Worm (Caenorhabditis elegans) whole organism, young adult: Measurements from ENCODE around the gene myrf-1.

ENCODE experiments used
- B0261.1 ChIP-seq: sonication (generic microtip); optimal IDR thresholded peaks from 2 replicates; lab custom pipeline; 2016; ENCODE audit warnings: mild to moderate bottlenecking, missing genetic modification characterization, moderate library complexity, missing compliant biosample characterization
- B0336.3 ChIP-seq: fragments of 200-800 bp; sonication (Bioruptor generic); IDR thresholded peaks from 2 replicates; pipeline ENCODE4 v1.3.6; 2022; ENCODE audit warnings: missing genetic modification characterization, missing compliant biosample characterization
- C06A6.2 ChIP-seq: fragments of 200-800 bp; sonication (Bioruptor generic); conservative IDR thresholded peaks from 2 replicates; pipeline ENCODE4 v1.3.6; 2022; ENCODE audit warnings: missing genetic modification characterization, missing compliant biosample characterization
- F10E7.11 ChIP-seq: sonication (generic microtip); optimal IDR thresholded peaks from 2 replicates; lab custom pipeline; 2017; ENCODE audit warnings: mild to moderate bottlenecking, missing genetic modification characterization, moderate library complexity, missing compliant biosample characterization
- F55B11.4 ChIP-seq: sonication (generic microtip); optimal IDR thresholded peaks from 2 replicates; lab custom pipeline; 2016; ENCODE audit warnings: missing compliant biosample characterization, missing genetic modification characterization, borderline replicate concordance; ENCODE audit not compliant: insufficient read depth
- F57A8.1 ChIP-seq: fragments of 200-800 bp; sonication (Bioruptor generic); optimal IDR thresholded peaks from 2 replicates; lab custom pipeline; 2018; ENCODE audit warnings: mild to moderate bottlenecking, missing genetic modification characterization, moderate library complexity, missing compliant biosample characterization
- F57C9.4 ChIP-seq: sonication (generic microtip); optimal IDR thresholded peaks from 2 replicates; lab custom pipeline; 2017; ENCODE audit warnings: mild to moderate bottlenecking, missing genetic modification characterization, missing compliant biosample characterization
- Y53G8AR.9 ChIP-seq: fragments of 200-800 bp; sonication (Bioruptor generic); conservative IDR thresholded peaks from 2 replicates; pipeline ENCODE4 v1.3.6; 2022; ENCODE audit warnings: missing genetic modification reagents, missing genetic modification characterization, missing compliant biosample characterization
- Y67H2A.10 ChIP-seq: fragments of 200-800 bp; sonication (Bioruptor generic); conservative IDR thresholded peaks from 2 replicates; pipeline ENCODE4 v1.3.6; 2022; ENCODE audit warnings: missing genetic modification reagents, missing genetic modification characterization, missing compliant biosample characterization
- ZK185.1 ChIP-seq: sonication (generic microtip); optimal IDR thresholded peaks from 2 replicates; lab custom pipeline; 2016; ENCODE audit warnings: mild to moderate bottlenecking, missing genetic modification characterization, missing compliant biosample characterization; ENCODE audit not compliant: poor library complexity, severe bottlenecking
- atf-7 ChIP-seq: sonication (generic microtip); optimal IDR thresholded peaks from 2 replicates; lab custom pipeline; 2017; ENCODE audit warnings: mild to moderate bottlenecking, missing genetic modification characterization, missing compliant biosample characterization
- attf-5 ChIP-seq: fragments of 200-800 bp; sonication (Bioruptor generic); optimal IDR thresholded peaks from 2 replicates; lab custom pipeline; 2018; ENCODE audit warnings: mild to moderate bottlenecking, missing genetic modification characterization, missing compliant biosample characterization
- cebp-1 ChIP-seq, 2 experiments: fragments of 200-800 bp in 1 of 2; sonication (Bioruptor generic) in 1 of 2; sonication (generic microtip) in 1 of 2; IDR thresholded peaks in 1 of 2; optimal IDR thresholded peaks in 1 of 2; 2 replicates each; pipeline versions ENCODE4 v1.3.6 to Lab custom; 2017 to 2022; ENCODE audit warnings: missing compliant biosample characterization in 2 of 2, missing genetic modification characterization in 2 of 2, mild to moderate bottlenecking in 1 of 2, missing genetic modification reagents in 1 of 2, moderate library complexity in 1 of 2
- cebp-2 ChIP-seq: fragments of 200-800 bp; sonication (Bioruptor generic); IDR thresholded peaks from 2 replicates; pipeline ENCODE4 v1.3.6; 2022; ENCODE audit warnings: missing genetic modification characterization, missing compliant biosample characterization
- ceh-100 ChIP-seq: fragments of 200-800 bp; sonication (Bioruptor generic); IDR thresholded peaks from 2 replicates; pipeline ENCODE4 v1.3.6; 2022; ENCODE audit warnings: missing genetic modification reagents, missing genetic modification characterization, missing compliant biosample characterization
- ceh-27 ChIP-seq: fragments of 200-800 bp; sonication (Bioruptor generic); optimal IDR thresholded peaks from 2 replicates; lab custom pipeline; 2018; ENCODE audit warnings: mild to moderate bottlenecking, missing genetic modification characterization, moderate library complexity, missing compliant biosample characterization
- chd-7 ChIP-seq: sonication (generic microtip); optimal IDR thresholded peaks from 2 replicates; lab custom pipeline; 2016; ENCODE audit warnings: mild to moderate bottlenecking, missing genetic modification characterization, moderate library complexity, missing compliant biosample characterization
- die-1 ChIP-seq: sonication (generic microtip); optimal IDR thresholded peaks from 2 replicates; lab custom pipeline; 2016; ENCODE audit warnings: missing genotype, mild to moderate bottlenecking, missing genetic modification characterization, missing compliant biosample characterization
- dox-1 ChIP-seq: fragments of 200-800 bp; sonication (Bioruptor generic); IDR thresholded peaks from 2 replicates; pipeline ENCODE4 v1.3.6; 2022; ENCODE audit warnings: missing genetic modification reagents, missing genetic modification characterization, missing compliant biosample characterization
- efl-1 ChIP-seq: fragments of 150-350 bp; optimal IDR thresholded peaks from 2 replicates; lab custom pipeline; 2014; ENCODE audit warnings: missing biosample characterization, missing genetic modification reagents, missing genetic modification characterization
- egrh-3 ChIP-seq: fragments of 200-800 bp; sonication (Bioruptor generic); IDR thresholded peaks from 2 replicates; pipeline ENCODE4 v1.3.6; 2022; ENCODE audit warnings: missing genetic modification reagents, missing genetic modification characterization, missing compliant biosample characterization
- ekl-4 ChIP-seq: fragments of 200-800 bp; sonication (Bioruptor generic); IDR thresholded peaks from 2 replicates; pipeline ENCODE4 v1.3.6; 2022; ENCODE audit warnings: missing genetic modification reagents, missing genetic modification characterization, missing compliant biosample characterization
- hmg-1.2 ChIP-seq: fragments of 200-800 bp; sonication (Bioruptor generic); IDR thresholded peaks from 2 replicates; pipeline ENCODE4 v1.3.6; 2022; ENCODE audit warnings: missing genetic modification reagents, missing genetic modification characterization, missing compliant biosample characterization
- hmg-20 ChIP-seq: fragments of 200-800 bp; sonication (Bioruptor generic); IDR thresholded peaks from 2 replicates; pipeline ENCODE4 v1.3.6; 2022; ENCODE audit warnings: missing genetic modification reagents, missing genetic modification characterization, missing compliant biosample characterization
- let-526 ChIP-seq: fragments of 200-800 bp; sonication (Bioruptor generic); IDR thresholded peaks from 2 replicates; pipeline ENCODE4 v1.3.6; 2022; ENCODE audit warnings: missing genetic modification reagents, missing genetic modification characterization, missing compliant biosample characterization
- let-607 ChIP-seq, 2 experiments: fragments of 200-800 bp in 1 of 2; sonication (Bioruptor generic) in 1 of 2; sonication (generic microtip) in 1 of 2; optimal IDR thresholded peaks; 2 replicates each; lab custom pipeline; 2016 to 2018; ENCODE audit warnings: mild to moderate bottlenecking in 2 of 2, missing compliant biosample characterization in 2 of 2, missing genetic modification characterization in 2 of 2, moderate library complexity in 2 of 2, missing genotype in 1 of 2
- lin-26 ChIP-seq: fragments of 200-800 bp; sonication (Bioruptor generic); IDR thresholded peaks from 2 replicates; pipeline ENCODE4 v1.3.6; 2022; ENCODE audit warnings: missing genetic modification reagents, missing genetic modification characterization, missing compliant biosample characterization
- lin-40 ChIP-seq: sonication (generic microtip); optimal IDR thresholded peaks from 2 replicates; lab custom pipeline; 2016; ENCODE audit warnings: missing genetic modification characterization, mild to moderate bottlenecking, missing compliant biosample characterization, missing genotype, missing genetic modification reagents
- mcd-1 ChIP-seq: fragments of 200-800 bp; sonication (Bioruptor generic); IDR thresholded peaks from 2 replicates; pipeline ENCODE4 v1.3.6; 2022; ENCODE audit warnings: missing genetic modification reagents, missing genetic modification characterization, missing compliant biosample characterization
- mes-4 ChIP-seq: sonication (generic microtip); optimal IDR thresholded peaks from 2 replicates; lab custom pipeline; 2016; ENCODE audit warnings: missing genotype, missing genetic modification characterization, missing compliant biosample characterization
- nfya-2 ChIP-seq: fragments of 200-800 bp; sonication (Bioruptor generic); IDR thresholded peaks from 2 replicates; pipeline ENCODE4 v1.3.6; 2022; ENCODE audit warnings: missing genetic modification reagents, missing genetic modification characterization, missing compliant biosample characterization
- nfyb-1 ChIP-seq: fragments of 200-800 bp; sonication (Bioruptor generic); IDR thresholded peaks from 2 replicates; pipeline ENCODE4 v1.3.6; 2022; ENCODE audit warnings: missing genetic modification reagents, missing genetic modification characterization, missing compliant biosample characterization
- nhr-179 ChIP-seq: sonication (generic microtip); optimal IDR thresholded peaks from 2 replicates; lab custom pipeline; 2016; ENCODE audit warnings: mild to moderate bottlenecking, missing genetic modification characterization, missing compliant biosample characterization
- nhr-80 ChIP-seq: sonication (generic microtip); optimal IDR thresholded peaks from 2 replicates; lab custom pipeline; 2016; ENCODE audit warnings: missing genetic modification characterization, missing compliant biosample characterization
- rec-8 ChIP-seq, 2 experiments: sonication (generic microtip); optimal IDR thresholded peaks; 2 replicates each; lab custom pipeline; 2016; ENCODE audit warnings: mild to moderate bottlenecking in 2 of 2, missing genetic modification characterization in 2 of 2, missing genetic modification reagents in 2 of 2, missing genotype in 2 of 2, missing biosample characterization in 1 of 2, missing compliant biosample characterization in 1 of 2, moderate library complexity in 1 of 2
- rpc-1 ChIP-seq, 2 experiments: fragments of 150-350 bp in 1 of 2; sonication (generic microtip) in 1 of 2; optimal IDR thresholded peaks; 2 replicates each; lab custom pipeline; 2014 to 2018; ENCODE audit warnings: missing biosample characterization in 1 of 2, missing genetic modification characterization in 1 of 2, missing genetic modification reagents in 1 of 2, missing genotype in 1 of 2
- sdz-38 ChIP-seq: sonication (generic microtip); optimal IDR thresholded peaks from 2 replicates; lab custom pipeline; 2016; ENCODE audit warnings: missing genotype, missing genetic modification characterization, missing compliant biosample characterization
- snpc-1.3 ChIP-seq: sonication (generic microtip); optimal IDR thresholded peaks from 2 replicates; lab custom pipeline; 2017; ENCODE audit warnings: missing genetic modification characterization, mild to moderate bottlenecking, missing compliant biosample characterization, antibody characterized with exemption, moderate library complexity, missing genotype, missing genetic modification reagents; ENCODE audit not compliant: insufficient read depth
- snpc-4 ChIP-seq, 5 experiments: fragments of 150-350 bp in 1 of 5; sonication (generic microtip) in 4 of 5; optimal IDR thresholded peaks; 2 replicates each; lab custom pipeline; 2014 to 2018; ENCODE audit warnings: missing genetic modification characterization in 5 of 5, missing biosample characterization in 3 of 5, antibody characterized with exemption in 2 of 5, mild to moderate bottlenecking in 2 of 5, missing compliant biosample characterization in 2 of 5, missing genotype in 2 of 5, moderate library complexity in 2 of 5, missing genetic modification reagents in 1 of 5
- zfh-2 ChIP-seq: fragments of 200-800 bp; sonication (Bioruptor generic); conservative IDR thresholded peaks from 2 replicates; pipeline ENCODE4 v1.3.6; 2022; ENCODE audit warnings: missing genetic modification reagents, missing genetic modification characterization, missing compliant biosample characterization
- zim-3 ChIP-seq: sonication (generic microtip); optimal IDR thresholded peaks from 2 replicates; lab custom pipeline; 2017; ENCODE audit warnings: mild to moderate bottlenecking, missing genetic modification characterization, moderate library complexity, missing compliant biosample characterization

myrf-1 gene

DNA sequence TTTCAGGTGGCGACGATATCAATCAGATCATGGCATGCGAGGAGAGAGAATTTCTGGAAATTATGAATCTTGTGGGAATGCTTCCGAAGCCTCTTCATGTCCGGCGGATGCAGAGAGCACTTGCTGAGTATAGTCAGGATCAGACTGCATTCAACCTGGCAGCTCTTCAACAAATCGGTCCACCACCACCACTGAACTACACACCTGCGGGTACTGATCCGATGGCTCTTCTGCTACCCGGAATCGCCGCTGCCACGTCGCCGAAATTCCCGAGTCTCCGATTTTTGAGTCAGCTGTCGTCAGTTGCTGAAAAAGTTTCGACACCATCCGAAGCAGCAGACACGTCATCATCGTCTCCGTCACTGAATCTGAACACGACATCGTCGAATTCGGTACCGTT, 28.6 kb upstream of the myrf-1 start:
- TF ChIP-seq Y67H2A.10 (GFP tag; lab: Robert Waterston, UW) (no peak), ceh-27 (GFP tag; lab: Kevin White, UChicago) (no peak), ekl-4 (GFP tag; lab: Robert Waterston, UW) (no peak), ceh-100 (GFP tag; lab: Robert Waterston, UW) (no peak), rec-8 (tag; optimal IDR thresholded peaks at IDR 0.05; lab: Kevin White, UChicago) (no peak), zfh-2 (GFP tag; lab: Robert Waterston, UW) (peak; percentile 58; the same call in 1 of the 2 replicates), let-607 (tag; optimal IDR thresholded peaks at IDR 0.05; lab: Kevin White, UChicago) (no peak), cebp-2 (GFP tag; lab: Robert Waterston, UW) (0 out of 2 replicates have a peak, but pooled peaks have one; percentile 51), hmg-20 (no peak)

DNA sequence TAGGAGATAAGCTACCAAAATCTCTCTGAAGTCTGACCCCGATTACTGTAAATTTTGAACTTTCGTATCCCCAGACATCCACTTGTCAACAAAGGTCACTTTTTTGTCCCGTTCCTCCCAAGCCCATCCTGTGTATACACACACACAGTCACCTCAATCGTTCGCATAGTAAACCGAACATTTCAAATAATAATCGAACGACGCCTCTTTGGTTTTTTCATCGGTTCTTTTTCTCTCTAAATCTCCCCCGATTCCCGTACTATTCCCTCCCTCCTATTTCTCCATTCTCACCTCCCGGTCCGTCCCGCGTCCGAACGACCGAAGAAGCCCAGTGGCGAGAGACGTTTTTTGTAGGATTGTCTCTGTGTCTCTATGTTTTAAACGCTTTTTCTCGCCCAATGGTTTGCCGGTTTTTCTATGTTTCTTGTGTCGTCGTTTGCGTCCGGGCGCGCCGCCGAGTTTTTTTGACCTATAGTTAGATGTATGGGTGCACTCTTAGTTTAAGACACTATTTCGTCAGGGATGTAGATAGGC, 26.9 kb upstream of the myrf-1 start:
- TF ChIP-seq die-1 (tag; lab: Kevin White, UChicago) = no peak
- 0 out of 2 replicates have a peak, but pooled peaks have one; percentile 33 for TF ChIP-seq lin-26 (GFP tag; lab: Robert Waterston, UW)
- no peak for TF ChIP-seq mes-4 (tag; lab: Kevin White, UChicago)
- peak; percentile 43; the same call in 1 of the 2 replicates for TF ChIP-seq hmg-1.2 (GFP tag; lab: Robert Waterston, UW)
- no peak for TF ChIP-seq mcd-1
- TF ChIP-seq nhr-80 (tag; lab: Kevin White, UChicago) = peak; percentile 23
- peak; percentile 26 for TF ChIP-seq efl-1
- no peak for TF ChIP-seq B0336.3 (GFP tag; lab: Robert Waterston, UW)
- no peak for TF ChIP-seq nhr-179
- TF ChIP-seq ZK185.1 (tag; lab: Kevin White, UChicago) = no peak
- no peak for TF ChIP-seq sdz-38 (tag; lab: Kevin White, UChicago)
- TF ChIP-seq nfyb-1 = no peak
- no peak for TF ChIP-seq egrh-3
- no peak for TF ChIP-seq F55B11.4 (tag; lab: Kevin White, UChicago)
- 0 out of 2 replicates have a peak, but pooled peaks have one; percentile 42 for TF ChIP-seq dox-1 (GFP tag; lab: Robert Waterston, UW)
- peak; percentile 2 for TF ChIP-seq attf-5 (GFP tag; lab: Kevin White, UChicago)
- no peak for TF ChIP-seq zim-3 (tag; lab: Kevin White, UChicago)
- TF ChIP-seq F10E7.11 (tag; lab: Kevin White, UChicago) = no peak
- no peak for TF ChIP-seq F57C9.4 (tag; lab: Kevin White, UChicago)
- no peak for TF ChIP-seq let-526 (GFP tag; lab: Robert Waterston, UW)
- no peak for TF ChIP-seq Y53G8AR.9
- TF ChIP-seq zfh-2 (GFP tag; lab: Robert Waterston, UW) = peak; percentile 89
- TF ChIP-seq snpc-4 (GFP tag; optimal IDR thresholded peaks at IDR 0.05; lab: Kevin White, UChicago) = no peak
- TF ChIP-seq snpc-4 (tag; optimal IDR thresholded peaks at IDR 0.05; lab: Kevin White, UChicago) = no peak
- no peak for TF ChIP-seq cebp-1 (GFP tag; IDR thresholded peaks at IDR 0.05; lab: Robert Waterston, UW)
- peak; percentile 2 for TF ChIP-seq cebp-1 (tag; optimal IDR thresholded peaks at IDR 0.05; lab: Kevin White, UChicago)

DNA sequence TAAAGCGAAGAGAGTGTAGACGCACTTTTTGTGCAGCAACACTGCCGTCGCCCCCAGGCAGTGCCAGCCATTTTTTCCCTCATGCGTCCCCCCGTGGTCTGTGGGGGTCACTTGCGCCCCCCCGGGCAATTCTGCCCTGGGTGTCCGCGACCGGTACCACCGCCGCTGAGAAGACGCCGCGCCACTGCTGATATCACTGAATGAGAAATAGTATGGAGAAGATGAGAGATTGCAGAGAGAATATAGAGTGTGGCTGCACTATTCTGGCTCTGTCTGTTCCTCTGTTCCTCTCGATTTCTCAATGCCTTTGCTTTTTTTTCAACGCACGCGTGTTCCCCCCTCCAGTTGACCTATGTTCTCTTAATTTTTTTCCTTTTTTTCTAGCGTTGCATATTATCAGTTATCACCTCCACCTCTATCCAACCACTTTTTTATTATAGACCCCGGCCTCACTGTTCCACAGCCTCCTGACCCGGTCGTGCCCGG, 25.4 kb upstream of the myrf-1 start, which contains the start of gene mab-10:
Gene mab-10, plus strand, starts transcription at position 436 of the 486 bp plus-strand sequence.
- TF ChIP-seq B0261.1 (tag; lab: Kevin White, UChicago) = no peak
- 0 out of 2 replicates have a peak, but pooled peaks have one; percentile 35 for TF ChIP-seq ceh-100 (GFP tag; lab: Robert Waterston, UW)
- TF ChIP-seq snpc-1.3 (tag; lab: Kevin White, UChicago) = no peak
- peak; percentile 43 for TF ChIP-seq attf-5 (GFP tag; lab: Kevin White, UChicago)
- peak; percentile 35 for TF ChIP-seq ceh-27 (GFP tag; lab: Kevin White, UChicago)
- peak; percentile 42; the same call in 1 of the 2 replicates for TF ChIP-seq C06A6.2 (GFP tag; lab: Robert Waterston, UW)
- TF ChIP-seq cebp-2 (GFP tag; lab: Robert Waterston, UW) = no peak
- peak; percentile 56 for TF ChIP-seq mcd-1
- TF ChIP-seq nfya-2 (GFP tag; lab: Robert Waterston, UW) = no peak
- TF ChIP-seq dox-1 (GFP tag; lab: Robert Waterston, UW) = peak; percentile 84
- no peak for TF ChIP-seq atf-7 (tag; lab: Kevin White, UChicago)
- TF ChIP-seq lin-26 (GFP tag; lab: Robert Waterston, UW) = no peak
- TF ChIP-seq F57A8.1 (GFP tag; lab: Kevin White, UChicago) = no peak
- peak; percentile 50 for TF ChIP-seq chd-7 (tag; lab: Kevin White, UChicago)
- TF ChIP-seq nfyb-1 = 0 out of 2 replicates have a peak, but pooled peaks have one; percentile 12
- peak; percentile 72 for TF ChIP-seq hmg-1.2 (GFP tag; lab: Robert Waterston, UW)
- no peak for TF ChIP-seq rpc-1 (optimal IDR thresholded peaks at IDR 0.05; lab: Kevin White, UChicago)
- no peak for TF ChIP-seq rpc-1 (tag; optimal IDR thresholded peaks at IDR 0.05; lab: Kevin White, UChicago)
- TF ChIP-seq lin-40 = peak; percentile 32
